Fruit fly (Drosophila melanogaster) whole organism, wandering third instar larva: ENCODE data around the gene Osi18.

Experiments
- Abd-B ChIP-seq: fragments of >200 bp; optimal IDR thresholded peaks from 2 replicates; lab custom pipeline; 2017; ENCODE audit warnings: missing biosample characterization, missing genetic modification characterization
- Dif ChIP-seq: fragments of 200-275, 200-300 bp; sonication (Bioruptor generic); optimal IDR thresholded peaks from 2 replicates; lab custom pipeline; 2018; ENCODE audit warnings: missing biosample characterization, missing genetic modification characterization; ENCODE audit not compliant: partially characterized antibody
- Myc ChIP-seq: fragments of >200 bp; optimal IDR thresholded peaks from 2 replicates; lab custom pipeline; 2017
- dl ChIP-seq, 2 experiments: fragments of 175-275, 200-275 bp in 1 of 2; fragments of 200-275 bp in 1 of 2; sonication (Bioruptor generic); optimal IDR thresholded peaks; lab custom pipeline; 2018; ENCODE audit warnings: mild to moderate bottlenecking in 2 of 2, missing biosample characterization in 2 of 2, missing genetic modification characterization in 2 of 2, moderate library complexity in 2 of 2; ENCODE audit not compliant: partially characterized antibody in 2 of 2, insufficient read depth in 1 of 2
- foxo ChIP-seq, 2 experiments: fragments of 200-800 bp; sonication (Bioruptor generic); optimal IDR thresholded peaks; 2 replicates in 1 of 2; 3 replicates in 1 of 2; lab custom pipeline; 2016 to 2017; ENCODE audit warnings: missing biosample characterization in 2 of 2, missing genetic modification characterization in 2 of 2
- fru ChIP-seq: fragments of 200-800 bp; sonication (Bioruptor generic); optimal IDR thresholded peaks from 3 replicates; lab custom pipeline; 2016; ENCODE audit warnings: missing biosample characterization, mild to moderate bottlenecking, missing genetic modification characterization
- h ChIP-seq: fragments of 200-800 bp; sonication (Bioruptor generic); optimal IDR thresholded peaks from 3 replicates; lab custom pipeline; 2016; ENCODE audit warnings: missing biosample characterization, mild to moderate bottlenecking, missing genetic modification characterization
- lola ChIP-seq: fragments of >200 bp; optimal IDR thresholded peaks from 2 replicates; lab custom pipeline; 2017; ENCODE audit warnings: missing biosample characterization, missing genetic modification characterization
- psq ChIP-seq: fragments of 200-800 bp; sonication (Bioruptor generic); optimal IDR thresholded peaks from 3 replicates; lab custom pipeline; 2017; ENCODE audit warnings: missing biosample characterization, mild to moderate bottlenecking, missing genetic modification characterization, moderate library complexity

DNA sequence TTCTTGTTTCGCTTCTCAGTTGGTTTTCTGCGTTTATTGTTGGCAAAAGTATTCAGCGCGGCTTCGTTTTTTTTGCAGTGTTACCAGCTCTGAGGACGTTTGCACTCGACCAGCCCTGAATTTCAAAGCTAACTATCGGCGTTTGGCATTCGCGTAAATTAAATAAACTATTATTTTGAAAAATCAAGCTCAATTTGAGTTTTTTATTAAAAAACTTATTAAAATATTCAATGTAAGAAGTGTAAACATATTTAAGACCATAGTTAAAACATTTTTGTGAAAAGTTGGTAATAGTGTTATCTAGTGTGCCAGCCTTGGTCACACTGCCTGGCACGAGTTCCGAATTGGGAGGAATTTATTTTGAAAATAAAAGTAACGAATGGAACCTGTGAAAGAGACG, 15.8 kb downstream of the Osi18 start, which contains the start of the genes SmD2 and CG18048:
- TF ChIP-seq fru (no peak), psq (GFP tag; lab: Kevin White, UChicago) (no peak), Abd-B (GFP tag; lab: Kevin White, UChicago) (no peak), lola (GFP tag; lab: Kevin White, UChicago) (no peak), Myc (lab: Kevin White, UChicago) (no peak), foxo (GFP tag; optimal IDR thresholded peaks at IDR 0.05; lab: Kevin White, UChicago) (no peak), dl (GFP tag; optimal IDR thresholded peaks at IDR 0.05; lab: Kevin White, UChicago; ENCODE audit: insufficient read depth in 1 of 2, partially characterized antibody in 2 of 2) (no peak), Dif (GFP tag; lab: Kevin White, UChicago) (no peak), h (GFP tag; lab: Kevin White, UChicago) (peak; percentile 20)
